Worm (Caenorhabditis elegans) whole organism, L2 larva: ENCODE measurements around the gene ift-74.

ENCODE experiments used
- C34F6.9 ChIP-seq: fragments of 150-350 bp; optimal IDR thresholded peaks from 2 replicates; lab custom pipeline; 2014; ENCODE audit warnings: missing biosample characterization, missing genetic modification characterization
- F13H6.1 ChIP-seq: sonication (generic microtip); optimal IDR thresholded peaks from 2 replicates; lab custom pipeline; 2016; ENCODE audit warnings: missing genetic modification characterization, missing compliant biosample characterization
- R02D3.7 ChIP-seq: fragments of 150-350 bp; optimal IDR thresholded peaks from 2 replicates; lab custom pipeline; 2014; ENCODE audit warnings: missing biosample characterization, missing genetic modification characterization
- Y55F3AM.14 ChIP-seq: fragments of 200-800 bp; sonication (Bioruptor generic); optimal IDR thresholded peaks from 2 replicates; lab custom pipeline; 2018; ENCODE audit warnings: mild to moderate bottlenecking, missing genetic modification characterization, missing compliant biosample characterization
- ZK546.5 ChIP-seq: sonication (generic microtip); optimal IDR thresholded peaks from 2 replicates; lab custom pipeline; 2017; ENCODE audit warnings: missing biosample characterization, missing genetic modification characterization
- alr-1 ChIP-seq: fragments of 150-350 bp; optimal IDR thresholded peaks from 2 replicates; lab custom pipeline; 2014; ENCODE audit warnings: missing biosample characterization, missing genetic modification characterization
- aly-2 ChIP-seq: fragments of 150-350 bp; optimal IDR thresholded peaks from 2 replicates; lab custom pipeline; 2014; ENCODE audit warnings: missing biosample characterization, missing genetic modification characterization
- blmp-1 ChIP-seq: sonication (generic microtip); optimal IDR thresholded peaks from 2 replicates; lab custom pipeline; 2017; ENCODE audit warnings: missing genetic modification characterization, mild to moderate bottlenecking, missing compliant biosample characterization, antibody characterized with exemption, moderate library complexity; ENCODE audit not compliant: insufficient read depth
- ceh-16 ChIP-seq: fragments of 150-350 bp; optimal IDR thresholded peaks from 2 replicates; lab custom pipeline; 2014; ENCODE audit warnings: missing biosample characterization, missing genetic modification characterization
- ceh-82 ChIP-seq: fragments of 150-350 bp; optimal IDR thresholded peaks from 2 replicates; lab custom pipeline; 2014; ENCODE audit warnings: missing biosample characterization, missing genetic modification characterization
- crh-2 ChIP-seq: sonication (generic microtip); optimal IDR thresholded peaks from 2 replicates; lab custom pipeline; 2017; ENCODE audit warnings: missing biosample characterization, missing genetic modification characterization
- dmd-4 ChIP-seq: sonication (generic microtip); optimal IDR thresholded peaks from 2 replicates; lab custom pipeline; 2017; ENCODE audit warnings: missing biosample characterization, missing genetic modification characterization
- egl-27 ChIP-seq: sonication (generic microtip); optimal IDR thresholded peaks from 3 replicates; lab custom pipeline; 2017; ENCODE audit warnings: missing biosample characterization, missing genetic modification reagents, missing genetic modification characterization
- elt-1 ChIP-seq: fragments of 150-350 bp; optimal IDR thresholded peaks from 2 replicates; lab custom pipeline; 2014; ENCODE audit warnings: missing biosample characterization, missing genetic modification characterization
- elt-3 ChIP-seq: sonication (generic microtip); optimal IDR thresholded peaks from 2 replicates; lab custom pipeline; 2017; ENCODE audit warnings: missing biosample characterization, missing genetic modification characterization
- fos-1 ChIP-seq: fragments of 150-350 bp; optimal IDR thresholded peaks from 2 replicates; lab custom pipeline; 2014; ENCODE audit warnings: missing biosample characterization, missing genetic modification characterization
- gmeb-1 ChIP-seq: fragments of 150-350 bp; optimal IDR thresholded peaks from 2 replicates; lab custom pipeline; 2014; ENCODE audit warnings: missing biosample characterization, missing genetic modification characterization
- lin-11 ChIP-seq: fragments of 150-350 bp; sonication (generic microtip); optimal IDR thresholded peaks from 2 replicates; lab custom pipeline; 2014; ENCODE audit warnings: missing biosample characterization, missing genetic modification characterization, inconsistent platforms, mixed read lengths
- lin-13 ChIP-seq: fragments of 150-350 bp; optimal IDR thresholded peaks from 2 replicates; lab custom pipeline; 2014; ENCODE audit warnings: missing biosample characterization, missing genetic modification reagents, missing genetic modification characterization
- lin-39 ChIP-seq: fragments of 150-350 bp; optimal IDR thresholded peaks from 2 replicates; lab custom pipeline; 2014; ENCODE audit warnings: missing biosample characterization, missing genetic modification reagents, missing genetic modification characterization
- lsy-2 ChIP-seq, 2 experiments: fragments of 150-350 bp in 1 of 2; sonication (generic microtip) in 1 of 2; optimal IDR thresholded peaks; 2 replicates each; lab custom pipeline; 2014 to 2017; ENCODE audit warnings: missing biosample characterization in 2 of 2, missing genetic modification characterization in 2 of 2
- mab-5 ChIP-seq: fragments of 150-350 bp; optimal IDR thresholded peaks from 2 replicates; lab custom pipeline; 2014; ENCODE audit warnings: missing biosample characterization, missing genetic modification characterization
- mbf-1 ChIP-seq: sonication (generic microtip); optimal IDR thresholded peaks from 2 replicates; lab custom pipeline; 2017; ENCODE audit warnings: missing biosample characterization, missing genetic modification characterization
- mdl-1 ChIP-seq, 2 experiments: fragments of 150-350 bp in 1 of 2; sonication (generic microtip) in 1 of 2; optimal IDR thresholded peaks; 2 replicates each; lab custom pipeline; 2017; ENCODE audit warnings: missing biosample characterization in 2 of 2, missing genetic modification characterization in 2 of 2
- nhr-12 ChIP-seq: fragments of 150-350 bp; optimal IDR thresholded peaks from 2 replicates; lab custom pipeline; 2014; ENCODE audit warnings: missing biosample characterization, missing genetic modification characterization
- nhr-129 ChIP-seq: fragments of 150-350 bp; optimal IDR thresholded peaks from 2 replicates; lab custom pipeline; 2014; ENCODE audit warnings: missing biosample characterization, missing genetic modification characterization
- nhr-237 ChIP-seq: fragments of 150-350 bp; optimal IDR thresholded peaks from 2 replicates; lab custom pipeline; 2014; ENCODE audit warnings: missing biosample characterization, missing genetic modification characterization
- nhr-25 ChIP-seq: fragments of 150-350 bp; sonication (generic microtip); optimal IDR thresholded peaks from 3 replicates; lab custom pipeline; 2014; ENCODE audit warnings: missing biosample characterization, missing genetic modification characterization
- peb-1 ChIP-seq: fragments of 150-350 bp; optimal IDR thresholded peaks from 2 replicates; lab custom pipeline; 2014; ENCODE audit warnings: missing biosample characterization, missing genetic modification characterization
- sem-4 ChIP-seq: fragments of 150-350 bp; optimal IDR thresholded peaks from 2 replicates; lab custom pipeline; 2014; ENCODE audit warnings: missing biosample characterization, missing genetic modification reagents, missing genetic modification characterization
- skn-1 ChIP-seq: sonication (generic microtip); optimal IDR thresholded peaks from 2 replicates; lab custom pipeline; 2017; ENCODE audit warnings: missing biosample characterization, missing genetic modification characterization
- sma-3 ChIP-seq: sonication (generic microtip); optimal IDR thresholded peaks from 2 replicates; lab custom pipeline; 2016; ENCODE audit warnings: missing genetic modification reagents, missing genetic modification characterization, missing compliant biosample characterization
- sma-9 ChIP-seq, 2 experiments: fragments of 150-350 bp in 1 of 2; sonication (generic microtip) in 1 of 2; optimal IDR thresholded peaks; 2 replicates each; lab custom pipeline; 2014 to 2016; ENCODE audit warnings: missing genetic modification characterization in 2 of 2, mild to moderate bottlenecking in 1 of 2, missing biosample characterization in 1 of 2, missing compliant biosample characterization in 1 of 2, missing genetic modification reagents in 1 of 2, moderate library complexity in 1 of 2
- snpc-4 ChIP-seq: fragments of 150-350 bp; optimal IDR thresholded peaks from 2 replicates; lab custom pipeline; 2014; ENCODE audit warnings: missing biosample characterization, missing genetic modification characterization
- unc-39 ChIP-seq: fragments of 150-350 bp; optimal IDR thresholded peaks from 2 replicates; lab custom pipeline; 2014; ENCODE audit warnings: missing biosample characterization, missing genetic modification characterization
- unc-55 ChIP-seq: fragments of 150-350 bp; sonication (generic microtip); optimal IDR thresholded peaks from 3 replicates; lab custom pipeline; 2014; ENCODE audit warnings: missing biosample characterization, missing genetic modification reagents, missing genetic modification characterization
- zag-1 ChIP-seq: fragments of 150-350 bp; optimal IDR thresholded peaks from 2 replicates; lab custom pipeline; 2014; ENCODE audit warnings: missing biosample characterization, missing genetic modification characterization
- ztf-1 ChIP-seq: fragments of 200-800 bp; sonication (Bioruptor generic); conservative IDR thresholded peaks from 2 replicates; pipeline ENCODE4 v1.3.6; 2022; ENCODE audit warnings: missing genetic modification characterization, missing compliant biosample characterization
- ztf-11 ChIP-seq: sonication (generic microtip); optimal IDR thresholded peaks from 2 replicates; lab custom pipeline; 2017; ENCODE audit warnings: missing biosample characterization, missing genetic modification characterization

Gene ift-74

DNA sequence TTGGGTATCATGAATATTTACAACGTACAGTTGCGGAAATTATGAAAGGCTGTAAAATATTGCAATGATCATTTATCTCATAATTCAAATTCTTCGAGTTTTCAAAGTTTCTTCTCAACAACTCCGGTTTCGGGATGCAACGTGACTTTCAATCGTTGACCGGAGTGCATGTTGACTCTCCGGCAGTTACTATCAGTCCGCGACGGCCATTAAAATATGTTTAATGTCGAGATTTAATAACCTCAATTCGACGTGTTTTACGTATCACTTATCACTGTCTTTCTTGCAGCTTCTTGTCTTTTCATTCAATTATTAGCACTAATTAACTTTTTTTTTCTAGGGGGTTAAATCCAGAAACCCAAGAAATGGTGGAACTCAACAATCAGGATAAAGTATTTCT is 38.4 kb downstream of the ift-74 start, which contains the start of gene tsp-10:
Gene tsp-10 (plus strand): TSS at position 366 of the 400 bp plus-strand sequence.
- no peak for TF ChIP-seq egl-27 (tag; lab: Kevin White, UChicago)

- no peak for TF ChIP-seq R02D3.7 (tag; lab: Kevin White, UChicago)
- no peak for TF ChIP-seq nhr-25 (tag; lab: Kevin White, UChicago)
- no peak for TF ChIP-seq ztf-1 (GFP tag; lab: Robert Waterston, UW)
- peak; percentile 11 for TF ChIP-seq sma-9 (GFP tag; optimal IDR thresholded peaks at IDR 0.05; lab: Kevin White, UChicago)
- no peak for TF ChIP-seq sma-9 (tag; optimal IDR thresholded peaks at IDR 0.05; lab: Kevin White, UChicago)
- TF ChIP-seq ceh-82 (tag; lab: Kevin White, UChicago): no peak
- TF ChIP-seq lin-11 (tag; lab: Kevin White, UChicago): no peak
- no peak for TF ChIP-seq aly-2 (tag; lab: Kevin White, UChicago)
- peak; percentile 30 for TF ChIP-seq crh-2
- peak; percentile 26 for TF ChIP-seq gmeb-1 (tag; lab: Kevin White, UChicago)
- TF ChIP-seq C34F6.9: peak; percentile 23
- no peak for TF ChIP-seq ztf-11 (tag; lab: Kevin White, UChicago)
- peak; percentile 17 for TF ChIP-seq snpc-4 (tag; lab: Kevin White, UChicago)
- no peak for TF ChIP-seq mbf-1 (tag; lab: Kevin White, UChicago)
- TF ChIP-seq elt-3 (tag; lab: Kevin White, UChicago): no peak
- no peak for TF ChIP-seq mdl-1 (tag; optimal IDR thresholded peaks at IDR 0.05; lab: Kevin White, UChicago)
- peak; percentile 14 for TF ChIP-seq lin-13
- TF ChIP-seq elt-1 (tag; lab: Kevin White, UChicago): no peak
- TF ChIP-seq lsy-2 (tag; optimal IDR thresholded peaks at IDR 0.05; lab: Kevin White, UChicago): peak in 1 of 2 experiments; percentile 39
- no peak for TF ChIP-seq skn-1
- TF ChIP-seq ceh-16 (tag; lab: Kevin White, UChicago): no peak
- peak; percentile 3 for TF ChIP-seq F13H6.1 (tag; lab: Kevin White, UChicago)
- TF ChIP-seq nhr-129 (tag; lab: Kevin White, UChicago): peak; percentile 54
- no peak for TF ChIP-seq peb-1 (tag; lab: Kevin White, UChicago)
Observed at ce11 chrII:6721581-6721980, 41.8 kb downstream of the ift-74 start.

- TF ChIP-seq F13H6.1 (tag; lab: Kevin White, UChicago) (no peak), blmp-1 (tag; lab: Kevin White, UChicago) (no peak), skn-1 (no peak)
Observed at ce11 chrII:6726814-6727213, 47.0 kb downstream of the ift-74 start.

DNA sequence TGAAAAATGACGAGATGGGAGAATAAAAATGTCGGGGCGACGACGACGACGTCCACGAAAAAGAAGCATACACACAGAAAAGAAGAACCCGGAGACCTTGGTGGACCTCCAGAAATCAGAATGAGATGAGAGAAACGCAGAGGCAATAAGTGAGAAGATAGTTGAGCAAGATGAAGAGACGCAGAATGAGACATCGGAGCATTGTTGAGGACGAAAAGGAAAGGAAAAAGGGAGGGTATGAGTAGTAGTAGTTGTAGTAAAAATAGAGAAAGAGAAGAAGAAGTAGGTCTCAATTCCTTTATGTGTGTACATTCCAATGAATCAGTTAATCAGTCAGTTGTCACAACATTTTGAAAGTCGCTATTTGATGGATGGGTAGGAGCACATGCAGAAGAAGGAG is 49.5 kb downstream of the ift-74 start, which contains the start of gene T14B4.8:
Gene T14B4.8 (minus strand): TSS at position 60 of the 400 bp plus-strand sequence.
- TF ChIP-seq dmd-4 (tag; lab: Kevin White, UChicago) (no peak), zag-1 (tag; lab: Kevin White, UChicago) (peak; percentile 23), R02D3.7 (tag; lab: Kevin White, UChicago) (no peak), nhr-25 (tag; lab: Kevin White, UChicago) (no peak), lin-11 (tag; lab: Kevin White, UChicago) (no peak), F13H6.1 (tag; lab: Kevin White, UChicago) (no peak), unc-39 (tag; lab: Kevin White, UChicago) (no peak), lsy-2 (tag; optimal IDR thresholded peaks at IDR 0.05; lab: Kevin White, UChicago) (peak in 1 of 2 experiments; percentile 8), nhr-129 (tag; lab: Kevin White, UChicago) (peak; percentile 18), unc-55 (GFP tag; lab: Kevin White, UChicago) (peak; percentile 51), ZK546.5 (tag; lab: Kevin White, UChicago) (no peak), C34F6.9 (peak; percentile 45), sem-4 (tag; lab: Kevin White, UChicago) (no peak), crh-2 (no peak), blmp-1 (tag; lab: Kevin White, UChicago) (no peak), peb-1 (tag; lab: Kevin White, UChicago) (no peak), alr-1 (tag; lab: Kevin White, UChicago) (no peak), nhr-237 (tag; lab: Kevin White, UChicago) (no peak), snpc-4 (tag; lab: Kevin White, UChicago) (peak; percentile 4), elt-1 (tag; lab: Kevin White, UChicago) (no peak), sma-3 (no peak), nhr-12 (tag; lab: Kevin White, UChicago) (no peak), Y55F3AM.14 (GFP tag; lab: Kevin White, UChicago) (no peak), lin-39 (tag; lab: Kevin White, UChicago) (no peak), fos-1 (tag; lab: Kevin White, UChicago) (no peak), mab-5 (tag; lab: Kevin White, UChicago) (no peak), sma-9 (GFP tag; optimal IDR thresholded peaks at IDR 0.05; lab: Kevin White, UChicago) (no peak), sma-9 (tag; optimal IDR thresholded peaks at IDR 0.05; lab: Kevin White, UChicago) (no peak)
